Worm (Caenorhabditis elegans) whole organism, L3 larva: ENCODE data around the gene E02C12.10.
A peak's percentile ranks its signal among the peaks of the same experiment; 100 is the strongest.

Experiments used
- elt-2 ChIP-seq: sonication (generic microtip); optimal IDR thresholded peaks from 2 replicates; lab custom pipeline; 2016; ENCODE audit warnings: missing genetic modification reagents, mild to moderate bottlenecking, missing genetic modification characterization, missing compliant biosample characterization
- fkh-10 ChIP-seq: sonication (generic microtip); optimal IDR thresholded peaks from 2 replicates; lab custom pipeline; 2017; ENCODE audit warnings: missing biosample characterization, missing genetic modification reagents, missing genetic modification characterization
- lin-39 ChIP-seq: fragments of 150-350 bp; optimal IDR thresholded peaks from 2 replicates; lab custom pipeline; 2018; ENCODE audit warnings: missing biosample characterization, missing genetic modification reagents, missing genetic modification characterization
- nhr-12 ChIP-seq: fragments of 150-350 bp; optimal IDR thresholded peaks from 2 replicates; lab custom pipeline; 2014; ENCODE audit warnings: missing biosample characterization, missing genetic modification characterization
- nhr-77 ChIP-seq: fragments of 150-350 bp; optimal IDR thresholded peaks from 2 replicates; lab custom pipeline; 2014; ENCODE audit warnings: missing biosample characterization, missing genetic modification characterization
- pqm-1 ChIP-seq: fragments of 150-350 bp; optimal IDR thresholded peaks from 2 replicates; lab custom pipeline; 2017; ENCODE audit warnings: missing biosample characterization, missing genetic modification characterization, inconsistent platforms
- unc-62 ChIP-seq: fragments of 150-350 bp; sonication (generic microtip); optimal IDR thresholded peaks from 4 replicates; lab custom pipeline; 2014; ENCODE audit warnings: missing biosample characterization, missing genetic modification reagents, missing genetic modification characterization

DNA sequence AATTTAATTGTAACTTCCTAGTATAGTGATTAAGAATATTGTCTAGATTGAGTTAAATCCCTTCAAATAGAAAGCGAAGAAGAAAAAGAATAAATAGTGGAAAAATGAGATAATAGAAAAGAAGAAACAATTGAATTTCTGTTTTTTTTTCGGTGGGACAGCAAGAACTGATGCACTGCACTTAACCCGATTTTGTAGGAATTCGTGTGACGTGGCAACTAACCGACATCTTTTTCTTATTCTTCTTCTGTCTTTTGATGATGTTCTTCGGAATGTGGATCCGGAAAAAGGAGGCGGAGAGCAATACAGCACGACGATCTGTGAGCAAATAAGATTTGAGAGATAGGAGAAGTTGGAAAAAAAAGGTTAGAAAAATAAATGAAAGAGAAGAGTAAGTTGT is 30.7 kb upstream of the E02C12.10 start:
- TF ChIP-seq nhr-12 (tag; lab: Kevin White, UChicago) (no peak), lin-39 (tag; lab: Kevin White, UChicago) (no peak), unc-62 (GFP tag; lab: Kevin White, UChicago) (no peak), nhr-77 (tag; lab: Kevin White, UChicago) (no peak), pqm-1 (tag; lab: Kevin White, UChicago) (no peak), elt-2 (tag; lab: Kevin White, UChicago) (no peak), fkh-10 (GFP tag; lab: Kevin White, UChicago) (peak; percentile 42)
